Worm (Caenorhabditis elegans): ENCODE data around the gene C07E3.9.

C07E3.9 gene

DNA sequence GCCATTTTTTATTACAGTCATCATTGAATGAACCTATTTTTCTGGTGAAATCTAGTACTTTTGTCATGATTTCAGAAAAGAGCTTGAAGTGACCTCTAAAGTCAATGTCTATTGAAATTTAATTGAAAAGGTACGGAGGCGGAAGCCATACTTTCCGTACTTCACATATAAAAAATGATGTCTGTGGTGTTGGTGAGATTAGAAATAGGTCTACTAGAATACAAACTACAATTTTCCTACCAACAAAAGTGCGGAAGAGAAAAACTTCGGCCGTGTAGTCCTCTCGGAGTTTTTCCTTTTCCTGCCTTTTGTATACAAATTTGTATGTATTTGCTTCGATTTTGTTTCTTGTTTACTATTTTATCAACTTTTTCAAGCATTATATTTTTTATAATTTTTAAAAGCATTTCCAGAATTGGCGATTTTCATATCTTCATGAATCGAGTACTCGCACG lies 44.8 kb downstream of the C07E3.9 start, which contains the start of gene T09F3.4 (continued):
- TF ChIP-seq F23B12.7 (tag; optimal IDR thresholded peaks at IDR 0.05; ENCODE audit: insufficient read depth) (no peak), ztf-26 (tag; optimal IDR thresholded peaks at IDR 0.05) (no peak), somi-1 (GFP tag; optimal IDR thresholded peaks at IDR 0.05) (no peak), rec-8 (tag; optimal IDR thresholded peaks at IDR 0.05) (peak in 1 of 2 experiments; percentile 2), mxl-1 (tag; optimal IDR thresholded peaks at IDR 0.05) (no peak), dox-1 (GFP tag; IDR thresholded peaks at IDR 0.05) (peak; percentile 23; the same call in 1 of the 2 replicates), snpc-4 (GFP tag; optimal IDR thresholded peaks at IDR 0.05) (peak; percentile 33), snpc-4 (tag; optimal IDR thresholded peaks at IDR 0.05) (peak in 2 of 4 experiments; percentile 15 to 19), B0336.3 (GFP tag; IDR thresholded peaks at IDR 0.05) (peak; percentile 86), D2030.7 (GFP tag; IDR thresholded peaks at IDR 0.05) (peak; percentile 81), F33H1.4 (GFP tag; IDR thresholded peaks at IDR 0.05) (peak; percentile 61), B0019.2 (GFP tag; conservative IDR thresholded peaks at IDR 0.05) (0 out of 2 replicates have a peak, but pooled peaks have one; percentile 53), T26A5.8 (tag; optimal IDR thresholded peaks at IDR 0.05) (no peak), lsy-27 (tag; optimal IDR thresholded peaks at IDR 0.05; ENCODE audit: borderline replicate concordance, insufficient read depth) (no peak), hmg-20 (GFP tag; IDR thresholded peaks at IDR 0.05) (no peak), C17E4.6 (GFP tag; IDR thresholded peaks at IDR 0.05) (no peak), F39B2.1 (GFP tag; IDR thresholded peaks at IDR 0.05) (no peak), unc-62 (GFP tag; optimal IDR thresholded peaks at IDR 0.05) (no peak), fkh-3 (tag; optimal IDR thresholded peaks at IDR 0.05) (no peak), lin-35 (GFP tag; optimal IDR thresholded peaks at IDR 0.05) (peak in 1 of 3 experiments; percentile 38), F57A8.1 (GFP tag; optimal IDR thresholded peaks at IDR 0.05) (no peak), mel-28 (tag; optimal IDR thresholded peaks at IDR 0.05; ENCODE audit: borderline replicate concordance) (no peak), rcor-1 (GFP tag; IDR thresholded peaks at IDR 0.05) (peak; percentile 72), Y67H2A.10 (GFP tag; conservative IDR thresholded peaks at IDR 0.05) (no peak), rpc-1 (optimal IDR thresholded peaks at IDR 0.05) (no peak), rpc-1 (tag; optimal IDR thresholded peaks at IDR 0.05) (no peak), athp-1 (tag; optimal IDR thresholded peaks at IDR 0.05) (peak; percentile 61), ekl-4 (GFP tag; IDR thresholded peaks at IDR 0.05) (0 out of 2 replicates have a peak, but pooled peaks have one; percentile 49), ceh-91 (GFP tag; IDR thresholded peaks at IDR 0.05) (0 out of 2 replicates have a peak, but pooled peaks have one; percentile 19), ceh-100 (GFP tag; IDR thresholded peaks at IDR 0.05) (peak; percentile 62; the same call in 1 of the 2 replicates), attf-3 (GFP tag; conservative IDR thresholded peaks at IDR 0.05) (no peak), atf-7 (tag; optimal IDR thresholded peaks at IDR 0.05) (no peak), sptf-2 (GFP tag; optimal IDR thresholded peaks at IDR 0.05) (no peak), nfya-1 (tag; optimal IDR thresholded peaks at IDR 0.05; ENCODE audit: borderline replicate concordance, insufficient read depth) (no peak), ccch-3 (GFP tag; optimal IDR thresholded peaks at IDR 0.05) (no peak), let-526 (GFP tag; IDR thresholded peaks at IDR 0.05) (no peak), Y53F4B.3 (GFP tag; IDR thresholded peaks at IDR 0.05) (no peak), snpc-1.3 (tag; optimal IDR thresholded peaks at IDR 0.05; ENCODE audit: insufficient read depth) (no peak), ztf-3 (GFP tag; optimal IDR thresholded peaks at IDR 0.05) (no peak), him-1 (tag; optimal IDR thresholded peaks at IDR 0.05) (no peak), tlf-1 (GFP tag; optimal IDR thresholded peaks at IDR 0.05) (peak; percentile 56), hsf-1 (GFP tag; IDR thresholded peaks at IDR 0.05) (peak; percentile 58; the same call in 1 of the 2 replicates), mcd-1 (GFP tag; IDR thresholded peaks at IDR 0.05) (peak; percentile 44; the same call in 1 of the 2 replicates), K12H6.12 (tag; optimal IDR thresholded peaks at IDR 0.05) (no peak), egl-44 (GFP tag; IDR thresholded peaks at IDR 0.05) (0 out of 2 replicates have a peak, but pooled peaks have one; percentile 8), ceh-27 (GFP tag; optimal IDR thresholded peaks at IDR 0.05) (peak; percentile 33), lir-1 (GFP tag; conservative IDR thresholded peaks at IDR 0.05) (peak; percentile 58; the same call in 1 of the 2 replicates), F37B4.10 (GFP tag; IDR thresholded peaks at IDR 0.05) (no peak)
